Worm (Caenorhabditis elegans) whole organism, L3 larva: ENCODE results near the gene F34H10.3.

Source experiments
- R02D3.7 ChIP-seq: fragments of 150-350 bp; optimal IDR thresholded peaks from 2 replicates; lab custom pipeline; 2014; ENCODE audit warnings: missing biosample characterization, missing genetic modification characterization
- aly-2 ChIP-seq: fragments of 150-350 bp; optimal IDR thresholded peaks from 2 replicates; lab custom pipeline; 2014; ENCODE audit warnings: missing biosample characterization, missing genetic modification characterization
- ama-1 ChIP-seq: fragments of 150-350 bp; optimal IDR thresholded peaks from 2 replicates; lab custom pipeline; 2018
- ceh-16 ChIP-seq: sonication (generic microtip); optimal IDR thresholded peaks from 2 replicates; lab custom pipeline; 2017; ENCODE audit warnings: missing biosample characterization, missing genetic modification characterization
- ceh-9 ChIP-seq: sonication (generic microtip); optimal IDR thresholded peaks from 2 replicates; lab custom pipeline; 2018; ENCODE audit warnings: missing biosample characterization, missing genetic modification characterization
- egl-5 ChIP-seq: fragments of 150-350 bp; optimal IDR thresholded peaks from 2 replicates; lab custom pipeline; 2017; ENCODE audit warnings: missing biosample characterization, missing genetic modification reagents, missing genetic modification characterization, inconsistent platforms
- elt-2 ChIP-seq: sonication (generic microtip); optimal IDR thresholded peaks from 2 replicates; lab custom pipeline; 2016; ENCODE audit warnings: missing genetic modification reagents, mild to moderate bottlenecking, missing genetic modification characterization, missing compliant biosample characterization
- elt-3 ChIP-seq, 3 experiments: fragments of 150-350 bp in 1 of 3; sonication (generic microtip) in 2 of 3; optimal IDR thresholded peaks; 2 replicates in 2 of 3; 4 replicates in 1 of 3; lab custom pipeline; 2014 to 2017; ENCODE audit warnings: missing biosample characterization in 3 of 3, missing genetic modification characterization in 3 of 3
- fkh-10 ChIP-seq: sonication (generic microtip); optimal IDR thresholded peaks from 2 replicates; lab custom pipeline; 2017; ENCODE audit warnings: missing biosample characterization, missing genetic modification reagents, missing genetic modification characterization
- fkh-2 ChIP-seq: fragments of 150-350 bp; optimal IDR thresholded peaks from 2 replicates; lab custom pipeline; 2014; ENCODE audit warnings: missing biosample characterization, missing genetic modification reagents, missing genetic modification characterization
- jun-1 ChIP-seq: fragments of 150-350 bp; optimal IDR thresholded peaks from 2 replicates; lab custom pipeline; 2014; ENCODE audit warnings: missing biosample characterization, missing genetic modification reagents, missing genetic modification characterization
- lin-15B ChIP-seq: fragments of 150-350 bp; optimal IDR thresholded peaks from 2 replicates; lab custom pipeline; 2014; ENCODE audit warnings: missing biosample characterization, missing genetic modification characterization
- nfya-1 ChIP-seq: sonication (generic microtip); optimal IDR thresholded peaks from 2 replicates; lab custom pipeline; 2017; ENCODE audit warnings: missing genetic modification characterization, mild to moderate bottlenecking, missing compliant biosample characterization, antibody characterized with exemption, moderate library complexity; ENCODE audit not compliant: insufficient read depth
- nhr-11 ChIP-seq: fragments of 150-350 bp; optimal IDR thresholded peaks from 2 replicates; lab custom pipeline; 2014; ENCODE audit warnings: missing biosample characterization, missing genetic modification characterization
- nhr-12 ChIP-seq: fragments of 150-350 bp; optimal IDR thresholded peaks from 2 replicates; lab custom pipeline; 2014; ENCODE audit warnings: missing biosample characterization, missing genetic modification characterization
- nhr-23 ChIP-seq: fragments of 150-350 bp; optimal IDR thresholded peaks from 2 replicates; lab custom pipeline; 2014; ENCODE audit warnings: missing biosample characterization, missing genetic modification reagents, missing genetic modification characterization
- nhr-25 ChIP-seq: sonication (generic microtip); optimal IDR thresholded peaks from 2 replicates; lab custom pipeline; 2017; ENCODE audit warnings: missing biosample characterization, missing genetic modification characterization
- nhr-43 ChIP-seq: sonication (generic microtip); optimal IDR thresholded peaks from 2 replicates; lab custom pipeline; 2016; ENCODE audit warnings: mild to moderate bottlenecking, missing genetic modification characterization, missing compliant biosample characterization; ENCODE audit not compliant: poor library complexity, severe bottlenecking
- nhr-77 ChIP-seq: fragments of 150-350 bp; optimal IDR thresholded peaks from 2 replicates; lab custom pipeline; 2014; ENCODE audit warnings: missing biosample characterization, missing genetic modification characterization
- pha-4 ChIP-seq: fragments of 150-350 bp; optimal IDR thresholded peaks from 2 replicates; lab custom pipeline; 2014; ENCODE audit warnings: missing biosample characterization, missing genetic modification reagents, missing genetic modification characterization
- pqm-1 ChIP-seq: fragments of 150-350 bp; optimal IDR thresholded peaks from 2 replicates; lab custom pipeline; 2017; ENCODE audit warnings: missing biosample characterization, missing genetic modification characterization, inconsistent platforms
- sea-2 ChIP-seq: fragments of 150-350 bp; sonication (generic microtip); optimal IDR thresholded peaks from 4 replicates; lab custom pipeline; 2014; ENCODE audit warnings: missing biosample characterization, missing genetic modification reagents, missing genetic modification characterization
- snpc-4 ChIP-seq: fragments of 150-350 bp; optimal IDR thresholded peaks from 2 replicates; lab custom pipeline; 2014; ENCODE audit warnings: missing biosample characterization, missing genetic modification characterization
- zag-1 ChIP-seq: fragments of 150-350 bp; optimal IDR thresholded peaks from 2 replicates; lab custom pipeline; 2014; ENCODE audit warnings: missing biosample characterization, missing genetic modification characterization

The F34H10.3 gene

ce11 chrX:9602625-9603024 lies 32.2 kb downstream of the F34H10.3 start:
- peak; percentile 87 for TF ChIP-seq pqm-1
- no peak for TF ChIP-seq aly-2 (tag; lab: Kevin White, UChicago)
- TF ChIP-seq R02D3.7 = no peak
- TF ChIP-seq elt-3 (tag; optimal IDR thresholded peaks at IDR 0.05; lab: Kevin White, UChicago) = no peak
- TF ChIP-seq pha-4 = peak; percentile 32
- TF ChIP-seq elt-2 (tag; lab: Kevin White, UChicago) = peak; percentile 59
- no peak for TF ChIP-seq ceh-9 (tag; lab: Kevin White, UChicago)
- TF ChIP-seq ama-1 (lab: Kevin White, UChicago) = no peak
- TF ChIP-seq zag-1 (tag; lab: Kevin White, UChicago) = no peak
- TF ChIP-seq fkh-2 (tag; lab: Kevin White, UChicago) = no peak
- TF ChIP-seq lin-15B (tag; lab: Kevin White, UChicago) = no peak
- no peak for TF ChIP-seq nhr-43

- TF ChIP-seq lin-15B (tag; lab: Kevin White, UChicago) = no peak
These were observed 37.5 kb downstream of the F34H10.3 start for ce11 chrX:9597299-9597698.

ce11 chrX:9589123-9589522 lies 45.7 kb downstream of the F34H10.3 start, which contains the start of gene del-8:
TSS of gene del-8 (plus strand) at chrX:9589423.
- TF ChIP-seq snpc-4 = no peak
- no peak for TF ChIP-seq sea-2
- TF ChIP-seq nfya-1 (tag; lab: Kevin White, UChicago) = no peak
- no peak for TF ChIP-seq nhr-77 (tag; lab: Kevin White, UChicago)
- no peak for TF ChIP-seq ceh-16 (tag; lab: Kevin White, UChicago)
- TF ChIP-seq, all 47 proteins: peak for 0

ce11 chrX:9587642-9588041 lies 47.2 kb downstream of the F34H10.3 start, which contains the start of gene gpx-3:
TSS of gene gpx-3 (plus strand) at chrX:9587942.
- no peak for TF ChIP-seq nhr-25 (tag; lab: Kevin White, UChicago)
- peak; percentile 2 for TF ChIP-seq pha-4

- no peak for TF ChIP-seq sea-2
- peak; percentile 3 for TF ChIP-seq nhr-43
- peak; percentile 70 for TF ChIP-seq nhr-25 (tag; lab: Kevin White, UChicago)
- TF ChIP-seq fkh-10 (GFP tag; lab: Kevin White, UChicago) = no peak
These were observed 49.1 kb downstream of the F34H10.3 start for ce11 chrX:9585584-9586166.

ce11 chrX:9584333-9584732 lies 50.5 kb downstream of the F34H10.3 start, which contains the start of gene gpx-5:
TSS of gene gpx-5 (plus strand) at chrX:9584668.
- TF ChIP-seq zag-1 (tag; lab: Kevin White, UChicago) (no peak), egl-5 (tag; lab: Kevin White, UChicago) (peak; percentile 5), nhr-25 (tag; lab: Kevin White, UChicago) (peak; percentile 59), nhr-12 (tag; lab: Kevin White, UChicago) (no peak), elt-3 (tag; optimal IDR thresholded peaks at IDR 0.05; lab: Kevin White, UChicago) (no peak), nhr-11 (tag; lab: Kevin White, UChicago) (no peak), nhr-23 (peak; percentile 47), nfya-1 (tag; lab: Kevin White, UChicago) (peak; percentile 17), jun-1 (no peak), pha-4 (peak; percentile 60)
